Worm (Caenorhabditis elegans) whole organism, L4/young adult: ENCODE data around the gene clec-160.

Experiments
- W03F9.2 ChIP-seq: fragments of 150-350 bp; optimal IDR thresholded peaks from 2 replicates; lab custom pipeline; 2014; ENCODE audit warnings: missing biosample characterization, missing genetic modification characterization
- dao-5 ChIP-seq: sonication (generic microtip); optimal IDR thresholded peaks from 2 replicates; lab custom pipeline; 2016; ENCODE audit warnings: missing genotype, missing genetic modification characterization, moderate library complexity, missing compliant biosample characterization
- him-1 ChIP-seq: sonication (generic microtip); optimal IDR thresholded peaks from 2 replicates; lab custom pipeline; 2016; ENCODE audit warnings: missing genotype, missing genetic modification reagents, missing genetic modification characterization, missing compliant biosample characterization

DNA sequence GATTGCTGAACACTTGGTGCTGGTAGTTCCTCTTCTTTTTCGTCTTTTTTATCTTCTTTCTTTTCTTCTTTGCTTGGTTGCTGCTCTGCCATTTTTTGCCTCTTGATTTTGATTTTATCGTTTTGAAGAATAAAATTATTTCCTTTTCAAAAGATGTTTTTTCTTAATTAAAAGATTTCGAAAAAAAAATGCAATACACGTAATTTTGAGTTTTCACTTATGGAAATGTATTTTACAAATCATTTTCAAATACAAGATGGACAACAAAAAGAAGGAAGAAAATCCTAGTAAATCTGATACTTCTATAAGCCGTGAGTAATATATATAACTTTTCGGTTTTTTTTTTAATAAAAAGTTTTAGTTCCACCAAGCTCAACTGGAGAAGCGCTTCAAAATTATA is 26.4 kb downstream of the clec-160 start, which contains the start of the genes C02F5.10 and C02F5.2:
- TF ChIP-seq him-1 (tag; lab: Kevin White, UChicago) (no peak), dao-5 (tag; lab: Kevin White, UChicago) (no peak), W03F9.2 (tag; lab: Kevin White, UChicago) (no peak)
